Fruit fly (Drosophila melanogaster): ENCODE data around the gene Ilp2.

DNA sequence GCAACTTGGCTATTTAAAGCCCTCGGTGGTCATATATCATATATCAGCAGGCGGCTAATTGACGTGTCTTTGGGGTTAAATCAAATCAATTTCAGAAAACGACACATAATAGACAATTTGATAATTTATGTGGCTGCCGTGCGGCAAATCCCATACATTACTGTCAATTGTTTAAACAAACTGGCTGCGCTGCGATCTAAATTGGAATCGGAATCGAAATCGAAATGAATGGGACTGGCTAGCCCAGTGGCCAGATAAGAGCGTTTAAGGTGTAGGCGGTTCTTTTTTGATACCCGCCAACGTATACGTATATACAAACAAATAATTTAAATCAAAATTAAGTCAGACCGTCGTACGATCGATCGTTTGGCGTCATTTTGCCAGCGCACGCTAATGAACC, 31.1 kb upstream of the Ilp2 start:
- TF ChIP-seq usp (GFP tag; optimal IDR thresholded peaks at IDR 0.05), result no peak
- TF ChIP-seq Hr83 (GFP tag; optimal IDR thresholded peaks at IDR 0.05; ENCODE audit: poor library complexity, severe bottlenecking), result no peak
- no peak for TF ChIP-seq Vsx2 (GFP tag; optimal IDR thresholded peaks at IDR 0.05; ENCODE audit: partially characterized antibody)
- no peak for TF ChIP-seq ey (GFP tag; optimal IDR thresholded peaks at IDR 0.05)
- TF ChIP-seq lola (GFP tag; optimal IDR thresholded peaks at IDR 0.05), result no peak
- TF ChIP-seq rgr (GFP tag; optimal IDR thresholded peaks at IDR 0.05), result no peak
- TF ChIP-seq psq (GFP tag; optimal IDR thresholded peaks at IDR 0.05), result no peak
- no peak for TF ChIP-seq foxo (GFP tag; optimal IDR thresholded peaks at IDR 0.05)
- TF ChIP-seq dmrt93B (GFP tag; optimal IDR thresholded peaks at IDR 0.05), result no peak
- no peak for TF ChIP-seq Abd-B (GFP tag; optimal IDR thresholded peaks at IDR 0.05)
- no peak for TF ChIP-seq CG32264 (GFP tag; optimal IDR thresholded peaks at IDR 0.05)

Data from whole organism, wandering third instar larva.